Worm (Caenorhabditis elegans): ENCODE results near the gene F11D11.3.

The F11D11.3 gene

DNA sequence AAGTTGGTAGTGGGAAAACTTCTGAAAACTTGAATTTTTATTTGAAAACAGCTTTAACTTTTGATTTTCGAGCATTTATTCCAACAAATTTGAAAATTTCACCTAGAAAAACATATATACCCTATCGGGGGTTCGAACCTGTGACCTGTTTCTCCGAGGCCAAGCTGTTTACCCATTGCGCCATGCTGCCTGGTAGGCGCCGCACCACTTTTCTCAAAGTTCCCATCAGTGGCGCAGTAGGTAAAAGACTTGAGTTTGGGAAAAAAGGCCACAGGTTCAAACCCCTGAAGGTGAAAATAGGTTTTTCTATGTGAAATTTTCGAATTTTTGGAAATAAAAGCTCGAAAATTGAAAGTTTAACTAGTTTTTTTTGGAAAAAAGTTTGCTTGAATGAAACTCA is 20.5 kb upstream of the F11D11.3 start:
- TF ChIP-seq lsy-2 (tag; optimal IDR thresholded peaks at IDR 0.05) = no peak
- no peak for TF ChIP-seq nhr-28 (tag; optimal IDR thresholded peaks at IDR 0.05)
- TF ChIP-seq lin-13 (tag; optimal IDR thresholded peaks at IDR 0.05) = no peak
- no peak for TF ChIP-seq pha-4 (tag; optimal IDR thresholded peaks at IDR 0.05)
- TF ChIP-seq mls-2 (tag; optimal IDR thresholded peaks at IDR 0.05) = no peak
- TF ChIP-seq sem-2 (GFP tag; optimal IDR thresholded peaks at IDR 0.05) = no peak
- no peak for TF ChIP-seq ces-1 (GFP tag; optimal IDR thresholded peaks at IDR 0.05)
- no peak for TF ChIP-seq bed-3 (GFP tag; optimal IDR thresholded peaks at IDR 0.05)
- no peak for TF ChIP-seq mep-1 (tag; optimal IDR thresholded peaks at IDR 0.05)
- no peak for TF ChIP-seq ceh-83 (GFP tag; optimal IDR thresholded peaks at IDR 0.05)

DNA sequence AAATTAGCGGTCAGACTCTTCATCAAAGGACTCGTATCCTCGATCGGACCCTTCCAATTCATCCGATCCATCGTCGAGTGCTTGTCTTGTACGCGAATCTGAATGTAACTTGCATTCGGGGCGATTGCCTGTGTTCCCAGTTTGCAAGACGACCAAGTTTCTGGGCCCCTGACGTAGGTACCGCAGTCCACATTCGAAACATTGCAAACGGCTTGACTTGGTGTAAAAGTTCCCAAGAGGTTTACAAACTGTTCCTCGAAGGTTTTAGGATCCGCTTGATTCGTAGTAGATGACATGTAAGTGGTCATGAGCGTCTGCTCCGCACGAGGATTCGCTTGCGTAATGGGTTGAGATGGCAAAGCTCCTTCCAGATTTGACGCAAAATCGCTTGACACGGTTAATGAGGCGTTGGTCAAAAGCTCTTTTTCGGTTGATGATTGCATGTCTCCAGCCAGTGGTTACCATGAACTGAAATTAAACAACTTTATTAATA is 16.2 kb upstream of the F11D11.3 start, which contains the start of gene Y17D7B.4:
Gene Y17D7B.4, minus strand, starts transcription at position 443 of the 493 bp plus-strand sequence.
- TF ChIP-seq sem-2 (GFP tag; optimal IDR thresholded peaks at IDR 0.05) = no peak
- TF ChIP-seq ham-2 (GFP tag; optimal IDR thresholded peaks at IDR 0.05) = no peak
- no peak for TF ChIP-seq sptf-1 (tag; optimal IDR thresholded peaks at IDR 0.05)
- TF ChIP-seq nhr-28 (tag; optimal IDR thresholded peaks at IDR 0.05) = no peak
- no peak for TF ChIP-seq mab-5 (tag; optimal IDR thresholded peaks at IDR 0.05)
- no peak for TF ChIP-seq M03D4.4 (tag; optimal IDR thresholded peaks at IDR 0.05)
- TF ChIP-seq nhr-76 (tag; optimal IDR thresholded peaks at IDR 0.05) = no peak
- TF ChIP-seq drap-1 (GFP tag; optimal IDR thresholded peaks at IDR 0.05) = no peak
- no peak for TF ChIP-seq pha-4 (tag; optimal IDR thresholded peaks at IDR 0.05)
- TF ChIP-seq unc-62 (GFP tag; optimal IDR thresholded peaks at IDR 0.05) = no peak
- TF ChIP-seq unc-39 (tag; optimal IDR thresholded peaks at IDR 0.05) = no peak
- TF ChIP-seq lsy-2 (tag; optimal IDR thresholded peaks at IDR 0.05) = no peak
- TF ChIP-seq snpc-4 (tag; optimal IDR thresholded peaks at IDR 0.05) = no peak
- no peak for TF ChIP-seq unc-120 (tag; optimal IDR thresholded peaks at IDR 0.05; ENCODE audit: poor library complexity, severe bottlenecking)
- TF ChIP-seq nhr-2 (tag; optimal IDR thresholded peaks at IDR 0.05) = no peak
- no peak for TF ChIP-seq ces-1 (GFP tag; optimal IDR thresholded peaks at IDR 0.05)
- no peak for TF ChIP-seq elt-3 (tag; optimal IDR thresholded peaks at IDR 0.05)
- TF ChIP-seq nhr-237 (tag; optimal IDR thresholded peaks at IDR 0.05) = no peak
- no peak for TF ChIP-seq mep-1 (tag; optimal IDR thresholded peaks at IDR 0.05)

DNA sequence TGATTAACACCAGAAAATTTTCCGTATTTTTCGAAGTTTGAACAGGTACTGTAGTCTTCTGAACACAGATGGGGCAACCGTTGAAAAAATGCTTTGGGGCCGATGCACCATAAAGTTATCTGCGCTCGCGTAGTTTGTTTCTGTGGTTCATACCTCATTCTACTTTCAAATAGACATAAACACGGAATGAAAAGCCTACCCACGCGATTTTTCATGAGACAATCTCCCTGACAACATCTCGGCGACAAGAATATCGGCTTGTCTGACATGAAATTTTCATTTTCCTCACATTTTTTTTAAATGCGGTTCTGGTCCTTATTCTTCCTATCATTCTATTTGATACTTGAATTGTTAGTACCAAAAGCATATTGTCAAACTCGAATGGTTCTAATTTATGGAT is 12.7 kb upstream of the F11D11.3 start, which contains the start of gene clec-257:
Gene clec-257, plus strand, starts transcription at position 301 of the 400 bp plus-strand sequence.
- TF ChIP-seq nhr-76 (tag; optimal IDR thresholded peaks at IDR 0.05) = no peak
- no peak for TF ChIP-seq ces-1 (GFP tag; optimal IDR thresholded peaks at IDR 0.05)
- no peak for TF ChIP-seq mep-1 (tag; optimal IDR thresholded peaks at IDR 0.05)
- TF ChIP-seq sem-2 (GFP tag; optimal IDR thresholded peaks at IDR 0.05) = no peak

DNA sequence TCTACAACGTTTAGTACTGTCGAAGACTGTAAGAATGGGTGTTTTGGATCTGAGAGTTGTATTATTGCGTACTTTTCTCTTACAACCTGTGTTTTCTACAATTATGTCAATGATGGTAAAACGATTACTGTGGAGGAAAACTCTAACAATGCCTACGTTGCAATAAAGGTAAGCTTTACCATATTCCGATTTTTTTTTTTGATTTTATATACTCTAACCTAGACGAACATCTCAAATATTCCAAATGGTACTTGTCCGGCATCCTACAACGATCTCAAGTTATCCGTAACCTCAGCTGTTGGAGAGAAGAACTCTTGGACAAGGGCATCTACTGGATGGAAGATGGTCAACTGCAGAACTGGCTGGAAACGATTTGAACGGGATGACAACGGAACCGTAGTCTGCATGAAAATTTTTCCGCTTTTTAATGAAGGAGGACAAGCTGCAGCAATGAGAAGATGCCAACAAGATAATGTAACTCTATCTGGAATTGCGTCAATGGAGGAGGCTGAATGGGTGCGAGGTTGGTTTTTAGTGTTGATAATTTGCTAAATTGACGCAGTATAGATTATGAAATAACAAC is 11.8 kb upstream of the F11D11.3 start:
- TF ChIP-seq mab-5 (tag; optimal IDR thresholded peaks at IDR 0.05) = no peak
- TF ChIP-seq nhr-237 (tag; optimal IDR thresholded peaks at IDR 0.05) = no peak
- TF ChIP-seq ceh-39 (tag; optimal IDR thresholded peaks at IDR 0.05) = no peak
- no peak for TF ChIP-seq mls-2 (tag; optimal IDR thresholded peaks at IDR 0.05)
- TF ChIP-seq M03D4.4 (tag; optimal IDR thresholded peaks at IDR 0.05) = no peak
- TF ChIP-seq nhr-28 (tag; optimal IDR thresholded peaks at IDR 0.05) = no peak
- TF ChIP-seq zip-8 (tag; optimal IDR thresholded peaks at IDR 0.05) = no peak
- no peak for TF ChIP-seq drap-1 (GFP tag; optimal IDR thresholded peaks at IDR 0.05)

DNA sequence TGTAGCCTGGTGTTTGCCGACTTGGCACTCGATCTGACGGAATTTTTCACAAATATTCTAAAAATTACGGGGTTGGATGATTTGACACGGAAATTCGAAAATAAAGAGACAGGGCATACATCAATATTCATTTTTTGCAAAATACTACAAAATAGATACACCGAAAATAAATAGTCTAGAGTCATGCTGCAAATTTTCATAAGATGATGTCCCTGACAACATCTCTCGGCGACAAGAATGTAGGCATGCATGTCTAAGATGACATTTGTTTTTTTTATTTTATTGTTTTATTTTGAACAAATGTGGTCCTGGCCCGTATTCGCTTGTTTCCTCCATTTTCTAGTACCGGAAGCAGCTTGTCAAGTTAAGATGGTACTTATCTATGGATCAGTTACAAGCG is 11.3 kb upstream of the F11D11.3 start, which contains the start of gene clec-256:
Gene clec-256, plus strand, starts transcription at position 301 of the 400 bp plus-strand sequence.
- TF ChIP-seq nhr-237 (tag; optimal IDR thresholded peaks at IDR 0.05) (no peak), ceh-43 (GFP tag; optimal IDR thresholded peaks at IDR 0.05) (no peak), nhr-2 (tag; optimal IDR thresholded peaks at IDR 0.05) (no peak), sem-2 (GFP tag; optimal IDR thresholded peaks at IDR 0.05) (no peak), pha-4 (tag; optimal IDR thresholded peaks at IDR 0.05) (no peak), snpc-4 (tag; optimal IDR thresholded peaks at IDR 0.05) (no peak), ztf-11 (tag; optimal IDR thresholded peaks at IDR 0.05) (no peak), hlh-1 (tag; optimal IDR thresholded peaks at IDR 0.05) (no peak), lin-13 (tag; optimal IDR thresholded peaks at IDR 0.05) (no peak)

DNA sequence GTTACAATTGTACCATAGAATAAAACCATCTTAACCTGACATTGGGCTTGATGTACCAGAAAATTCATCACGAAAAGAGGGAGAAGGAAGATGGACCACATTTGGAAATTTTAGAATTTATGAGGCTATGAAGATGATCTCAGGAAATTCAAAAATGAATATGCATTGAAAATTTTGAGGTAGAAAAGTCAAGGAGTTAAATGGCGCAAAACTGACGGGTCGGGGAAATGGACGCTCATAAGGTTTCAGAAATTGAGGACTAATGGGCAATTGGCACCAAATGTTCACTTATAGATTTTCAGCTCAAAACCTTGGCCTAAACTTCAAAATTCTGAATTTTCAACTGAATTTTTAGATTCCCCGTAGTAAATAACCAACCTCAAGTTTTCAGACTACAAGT is 10.5 kb upstream of the F11D11.3 start, which contains the start of gene clec-255:
Gene clec-255, minus strand, starts transcription at position 101 of the 400 bp plus-strand sequence.
- TF ChIP-seq ham-2 (GFP tag; optimal IDR thresholded peaks at IDR 0.05) = no peak
- no peak for TF ChIP-seq mep-1 (tag; optimal IDR thresholded peaks at IDR 0.05)
- TF ChIP-seq nhr-28 (tag; optimal IDR thresholded peaks at IDR 0.05) = no peak
- no peak for TF ChIP-seq elt-3 (tag; optimal IDR thresholded peaks at IDR 0.05)
- no peak for TF ChIP-seq M03D4.4 (tag; optimal IDR thresholded peaks at IDR 0.05)
- TF ChIP-seq pha-4 (tag; optimal IDR thresholded peaks at IDR 0.05) = no peak
- TF ChIP-seq blmp-1 (tag; optimal IDR thresholded peaks at IDR 0.05) = no peak
- TF ChIP-seq drap-1 (GFP tag; optimal IDR thresholded peaks at IDR 0.05) = no peak
- TF ChIP-seq hlh-1 (tag; optimal IDR thresholded peaks at IDR 0.05) = no peak
- no peak for TF ChIP-seq bed-3 (GFP tag; optimal IDR thresholded peaks at IDR 0.05)
- TF ChIP-seq snpc-4 (tag; optimal IDR thresholded peaks at IDR 0.05) = no peak
- TF ChIP-seq ceh-83 (GFP tag; optimal IDR thresholded peaks at IDR 0.05) = no peak
- TF ChIP-seq zip-8 (tag; optimal IDR thresholded peaks at IDR 0.05) = no peak
- TF ChIP-seq sem-2 (GFP tag; optimal IDR thresholded peaks at IDR 0.05) = no peak
- no peak for TF ChIP-seq ceh-43 (GFP tag; optimal IDR thresholded peaks at IDR 0.05)
